Worm (Caenorhabditis elegans): Measurements from ENCODE around the gene wdfy-2.

DNA sequence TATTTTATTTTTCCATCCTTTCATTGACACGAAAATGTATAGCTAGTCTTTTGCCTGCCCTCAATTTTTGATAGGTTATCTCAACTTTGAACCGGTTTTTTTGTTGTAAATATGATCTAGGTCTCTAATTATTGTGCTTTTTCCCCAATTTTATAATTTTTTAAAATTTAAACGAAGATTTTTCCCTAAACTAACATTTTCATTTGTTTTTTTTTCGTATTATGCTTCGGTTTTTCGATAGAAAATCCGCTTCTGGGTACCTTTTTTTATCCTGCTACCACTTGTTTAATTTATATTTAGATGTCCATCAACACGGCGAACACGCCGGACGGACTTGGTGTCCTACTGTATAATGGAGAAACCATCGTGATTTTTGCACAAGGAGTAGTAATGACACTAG is 9.8 kb downstream of the wdfy-2 start, which contains the start of gene wbp-2:
- TF ChIP-seq flt-1 (GFP tag; IDR thresholded peaks at IDR 0.05) (no peak), klf-2 (GFP tag; conservative IDR thresholded peaks at IDR 0.05) (no peak)
